Worm (Caenorhabditis elegans) whole organism, L4 larva: Measurements from ENCODE around the gene usp-33.
A peak's percentile ranks its signal among the peaks of the same experiment; 100 is the strongest.

Experiments
- F37D6.2 ChIP-seq: sonication (generic microtip); optimal IDR thresholded peaks from 2 replicates; lab custom pipeline; 2016; ENCODE audit warnings: mild to moderate bottlenecking, missing genetic modification characterization, missing compliant biosample characterization
- F44E2.7 ChIP-seq: fragments of 200-800 bp; sonication (Bioruptor generic); IDR thresholded peaks from 2 replicates; pipeline ENCODE4 v2.1.2; 2022; ENCODE audit warnings: missing genetic modification characterization, missing compliant biosample characterization
- F49E8.2 ChIP-seq: sonication (generic microtip); optimal IDR thresholded peaks from 2 replicates; lab custom pipeline; 2016; ENCODE audit warnings: missing compliant biosample characterization, mild to moderate bottlenecking, missing genetic modification characterization, borderline replicate concordance
- Y105C5A.15 ChIP-seq: fragments of 200-800 bp; sonication (Bioruptor generic); IDR thresholded peaks from 2 replicates; pipeline ENCODE4 v1.3.6; 2022; ENCODE audit warnings: missing genetic modification characterization, missing compliant biosample characterization
- Y48G9A.11 ChIP-seq: fragments of 200-800 bp; sonication (Bioruptor generic); IDR thresholded peaks from 2 replicates; pipeline ENCODE4 v1.3.6; 2022; ENCODE audit warnings: missing genetic modification reagents, missing genetic modification characterization, missing compliant biosample characterization
- Y5F2A.4 ChIP-seq: fragments of 200-800 bp; sonication (Bioruptor generic); optimal IDR thresholded peaks from 2 replicates; lab custom pipeline; 2018; ENCODE audit warnings: mild to moderate bottlenecking, missing genetic modification characterization, missing compliant biosample characterization
- ZK337.2 ChIP-seq: fragments of 200-800 bp; sonication (Bioruptor generic); IDR thresholded peaks from 2 replicates; pipeline ENCODE4 v1.3.6; 2022; ENCODE audit warnings: missing genetic modification reagents, missing genetic modification characterization, missing compliant biosample characterization
- ZK546.5 ChIP-seq, 2 experiments: sonication (generic microtip); optimal IDR thresholded peaks; 2 replicates each; lab custom pipeline; 2017; ENCODE audit warnings: missing biosample characterization in 2 of 2, missing genetic modification characterization in 2 of 2
- aly-2 ChIP-seq: sonication (generic microtip); optimal IDR thresholded peaks from 2 replicates; lab custom pipeline; 2018; ENCODE audit warnings: missing biosample characterization, missing genetic modification characterization
- ceh-32 ChIP-seq: sonication (generic microtip); optimal IDR thresholded peaks from 2 replicates; lab custom pipeline; 2016; ENCODE audit warnings: mild to moderate bottlenecking, missing genetic modification characterization, missing compliant biosample characterization; ENCODE audit not compliant: poor library complexity
- ceh-62 ChIP-seq: sonication (generic microtip); optimal IDR thresholded peaks from 2 replicates; lab custom pipeline; 2017; ENCODE audit warnings: missing biosample characterization, missing genetic modification characterization
- ceh-82 ChIP-seq: sonication (generic microtip); optimal IDR thresholded peaks from 2 replicates; lab custom pipeline; 2017; ENCODE audit warnings: missing biosample characterization, missing genetic modification characterization
- ces-1 ChIP-seq: fragments of 150-350 bp; sonication (generic microtip); optimal IDR thresholded peaks from 4 replicates; lab custom pipeline; 2014; ENCODE audit warnings: missing biosample characterization, missing genetic modification reagents, missing genetic modification characterization
- ctbp-1 ChIP-seq: fragments of 200-800 bp; sonication (Bioruptor generic); IDR thresholded peaks from 2 replicates; pipeline ENCODE4 v1.3.6; 2022; ENCODE audit warnings: missing genetic modification reagents, missing genetic modification characterization, missing compliant biosample characterization
- daf-8 ChIP-seq: fragments of 200-800 bp; sonication (Bioruptor generic); IDR thresholded peaks from 2 replicates; pipeline ENCODE4 v1.3.6; 2022; ENCODE audit warnings: missing genetic modification characterization, missing compliant biosample characterization
- dmd-6 ChIP-seq: fragments of 200-800 bp; sonication (Bioruptor generic); IDR thresholded peaks from 2 replicates; pipeline ENCODE4 v1.3.6; 2022; ENCODE audit warnings: missing genetic modification reagents, missing genetic modification characterization, missing compliant biosample characterization
- dve-1 ChIP-seq: sonication (generic microtip); optimal IDR thresholded peaks from 2 replicates; lab custom pipeline; 2017; ENCODE audit warnings: antibody characterized with exemption, mild to moderate bottlenecking, missing genetic modification characterization, missing compliant biosample characterization; ENCODE audit not compliant: insufficient read depth
- fkh-10 ChIP-seq: fragments of 150-350 bp; optimal IDR thresholded peaks from 2 replicates; lab custom pipeline; 2014; ENCODE audit warnings: missing biosample characterization, missing genetic modification reagents, missing genetic modification characterization
- fos-1 ChIP-seq: fragments of 150-350 bp; optimal IDR thresholded peaks from 2 replicates; lab custom pipeline; 2014; ENCODE audit warnings: missing biosample characterization, missing genetic modification characterization
- hif-1 ChIP-seq, 2 experiments: sonication (generic microtip); optimal IDR thresholded peaks; 2 replicates each; lab custom pipeline; 2016 to 2017; ENCODE audit warnings: missing compliant biosample characterization in 2 of 2, missing genetic modification characterization in 2 of 2, missing genetic modification reagents in 2 of 2, missing genotype in 2 of 2, mild to moderate bottlenecking in 1 of 2
- hlh-11 ChIP-seq: fragments of 200-800 bp; sonication (Bioruptor generic); optimal IDR thresholded peaks from 2 replicates; lab custom pipeline; 2018; ENCODE audit warnings: mild to moderate bottlenecking, missing genetic modification characterization, missing compliant biosample characterization
- hlh-30 ChIP-seq: sonication (generic microtip); optimal IDR thresholded peaks from 2 replicates; lab custom pipeline; 2017; ENCODE audit warnings: antibody characterized with exemption, mild to moderate bottlenecking, missing genetic modification characterization, missing compliant biosample characterization; ENCODE audit not compliant: insufficient read depth
- jun-1 ChIP-seq: fragments of 150-350 bp; optimal IDR thresholded peaks from 2 replicates; lab custom pipeline; 2014; ENCODE audit warnings: missing biosample characterization, missing genetic modification reagents, missing genetic modification characterization
- lin-13 ChIP-seq: fragments of 150-350 bp; optimal IDR thresholded peaks from 2 replicates; lab custom pipeline; 2014; ENCODE audit warnings: missing biosample characterization, missing genetic modification reagents, missing genetic modification characterization
- lin-39 ChIP-seq: fragments of 150-350 bp; optimal IDR thresholded peaks from 2 replicates; lab custom pipeline; 2014; ENCODE audit warnings: missing biosample characterization, missing genetic modification reagents, missing genetic modification characterization
- lir-3 ChIP-seq: sonication (generic microtip); optimal IDR thresholded peaks from 2 replicates; lab custom pipeline; 2016; ENCODE audit warnings: mild to moderate bottlenecking, missing genetic modification characterization, missing compliant biosample characterization
- lsy-2 ChIP-seq, 2 experiments: fragments of 150-350 bp in 1 of 2; sonication (generic microtip) in 1 of 2; optimal IDR thresholded peaks; 2 replicates each; lab custom pipeline; 2014 to 2017; ENCODE audit warnings: missing biosample characterization in 2 of 2, missing genetic modification characterization in 2 of 2
- madf-9 ChIP-seq: fragments of 200-800 bp; sonication (Bioruptor generic); conservative IDR thresholded peaks from 2 replicates; pipeline ENCODE4 v1.3.6; 2022; ENCODE audit warnings: missing genetic modification reagents, missing genetic modification characterization, missing compliant biosample characterization
- mep-1 ChIP-seq: fragments of 150-350 bp; sonication (generic microtip); optimal IDR thresholded peaks from 3 replicates; lab custom pipeline; 2014; ENCODE audit warnings: missing biosample characterization, missing genetic modification characterization
- mes-2 ChIP-seq: sonication (generic microtip); optimal IDR thresholded peaks from 2 replicates; lab custom pipeline; 2016; ENCODE audit warnings: missing genotype, mild to moderate bottlenecking, missing genetic modification characterization, missing compliant biosample characterization; ENCODE audit not compliant: poor library complexity, severe bottlenecking
- mxl-2 ChIP-seq: fragments of 200-800 bp; sonication (Bioruptor generic); conservative IDR thresholded peaks from 2 replicates; pipeline ENCODE4 v1.3.6; 2022; ENCODE audit warnings: missing genetic modification reagents, missing genetic modification characterization, missing compliant biosample characterization
- mxl-3 ChIP-seq: fragments of 200-800 bp; sonication (Bioruptor generic); optimal IDR thresholded peaks from 2 replicates; lab custom pipeline; 2018; ENCODE audit warnings: mild to moderate bottlenecking, missing genetic modification characterization, missing compliant biosample characterization
- nhr-102 ChIP-seq: sonication (generic microtip); optimal IDR thresholded peaks from 2 replicates; lab custom pipeline; 2016; ENCODE audit warnings: mild to moderate bottlenecking, missing genetic modification characterization, moderate library complexity, missing compliant biosample characterization
- nhr-11 ChIP-seq: fragments of 150-350 bp; optimal IDR thresholded peaks from 2 replicates; lab custom pipeline; 2014; ENCODE audit warnings: missing biosample characterization, missing genetic modification characterization
- nhr-237 ChIP-seq: sonication (generic microtip); optimal IDR thresholded peaks from 2 replicates; lab custom pipeline; 2017; ENCODE audit warnings: missing biosample characterization, missing genetic modification characterization
- nhr-42 ChIP-seq: fragments of 200-800 bp; sonication (Bioruptor generic); IDR thresholded peaks from 2 replicates; pipeline ENCODE4 v1.3.6; 2022; ENCODE audit warnings: missing genetic modification characterization, missing compliant biosample characterization
- nhr-6 ChIP-seq: fragments of 150-350 bp; optimal IDR thresholded peaks from 2 replicates; lab custom pipeline; 2014; ENCODE audit warnings: missing biosample characterization, missing genetic modification characterization
- nhr-77 ChIP-seq: fragments of 150-350 bp; optimal IDR thresholded peaks from 2 replicates; lab custom pipeline; 2014; ENCODE audit warnings: missing biosample characterization, missing genetic modification characterization
- php-3 ChIP-seq: fragments of 200-800 bp; sonication (Bioruptor generic); IDR thresholded peaks from 2 replicates; pipeline ENCODE4 v1.3.6; 2022; ENCODE audit warnings: missing genetic modification reagents, missing genetic modification characterization, missing compliant biosample characterization
- sdz-12 ChIP-seq: fragments of 200-800 bp; sonication (Bioruptor generic); optimal IDR thresholded peaks from 2 replicates; lab custom pipeline; 2018; ENCODE audit warnings: mild to moderate bottlenecking, missing genetic modification characterization, missing compliant biosample characterization
- set-16 ChIP-seq: fragments of 200-800 bp; sonication (Bioruptor generic); IDR thresholded peaks from 2 replicates; pipeline ENCODE4 v1.3.6; 2022; ENCODE audit warnings: missing genetic modification reagents, missing genetic modification characterization, missing compliant biosample characterization
- skn-1 ChIP-seq: fragments of 150-350 bp; optimal IDR thresholded peaks from 2 replicates; lab custom pipeline; 2014; ENCODE audit warnings: missing biosample characterization, missing genetic modification characterization
- tag-97 ChIP-seq: fragments of 200-800 bp; sonication (Bioruptor generic); IDR thresholded peaks from 2 replicates; pipeline ENCODE4 v1.3.6; 2022; ENCODE audit warnings: missing genetic modification characterization, missing compliant biosample characterization
- unc-130 ChIP-seq: sonication (generic microtip); optimal IDR thresholded peaks from 2 replicates; lab custom pipeline; 2016; ENCODE audit warnings: missing genetic modification reagents, missing genetic modification characterization, missing compliant biosample characterization
- unc-39 ChIP-seq: sonication (generic microtip); optimal IDR thresholded peaks from 2 replicates; lab custom pipeline; 2017; ENCODE audit warnings: missing biosample characterization, missing genetic modification characterization
- unc-62 ChIP-seq, 3 experiments: fragments of 150-350 bp in 1 of 3; sonication (generic microtip); optimal IDR thresholded peaks in 2 of 3; peaks in 1 of 3; 1 replicate in 1 of 3; 2 replicates in 2 of 3; lab custom pipeline; 2014 to 2017; ENCODE audit warnings: missing biosample characterization in 3 of 3, missing genetic modification characterization in 3 of 3, missing genetic modification reagents in 3 of 3, missing genotype in 1 of 3
- vab-7 ChIP-seq: fragments of 200-800 bp; sonication (Bioruptor generic); IDR thresholded peaks from 2 replicates; pipeline ENCODE4 v1.3.6; 2022; ENCODE audit warnings: missing genetic modification reagents, missing genetic modification characterization, missing compliant biosample characterization
- zag-1 ChIP-seq: fragments of 150-350 bp; optimal IDR thresholded peaks from 2 replicates; lab custom pipeline; 2014; ENCODE audit warnings: missing biosample characterization, missing genetic modification characterization
- zfp-3 ChIP-seq: fragments of 200-800 bp; sonication (Bioruptor generic); conservative IDR thresholded peaks from 2 replicates; pipeline ENCODE4 v1.3.6; 2022; ENCODE audit warnings: missing genetic modification reagents, missing genetic modification characterization, missing compliant biosample characterization

Gene usp-33

DNA sequence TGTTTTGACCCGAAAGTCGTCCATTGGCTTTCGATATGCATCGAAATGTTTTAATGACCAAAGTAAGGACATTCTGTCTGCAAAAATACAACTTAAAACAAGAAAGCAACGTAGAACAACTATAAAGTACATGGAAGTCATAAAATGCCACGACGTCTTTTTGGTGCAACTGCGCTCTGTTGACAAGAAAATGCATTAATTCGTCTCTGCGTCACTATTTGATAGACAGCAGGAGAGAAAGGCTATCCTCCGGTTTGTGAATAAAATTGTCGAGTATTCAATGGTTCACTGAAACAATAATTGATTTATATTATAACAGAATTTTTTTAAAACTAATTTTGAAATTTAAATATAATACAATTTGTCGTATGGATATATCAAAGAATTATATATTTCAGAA lies 25.3 kb downstream of the usp-33 start, which contains the start of gene ergi-3 (continued):
- TF ChIP-seq skn-1 (tag; lab: Kevin White, UChicago) (no peak), hlh-30 (tag; lab: Kevin White, UChicago) (peak; percentile 45), unc-39 (tag; lab: Kevin White, UChicago) (no peak), ceh-32 (tag; lab: Kevin White, UChicago) (no peak), nhr-77 (peak; percentile 66), Y48G9A.11 (GFP tag; lab: Robert Waterston, UW) (no peak), mes-2 (tag; lab: Kevin White, UChicago) (peak; percentile 79), ces-1 (GFP tag; lab: Kevin White, UChicago) (peak; percentile 25), set-16 (GFP tag; lab: Robert Waterston, UW) (no peak), mep-1 (peak; percentile 84), hlh-11 (tag; lab: Kevin White, UChicago) (peak; percentile 59), lsy-2 (tag; optimal IDR thresholded peaks at IDR 0.05; lab: Kevin White, UChicago) (peak in 1 of 2 experiments; percentile 83), nhr-102 (tag; lab: Kevin White, UChicago) (no peak), dmd-6 (peak; percentile 61), nhr-237 (tag; lab: Kevin White, UChicago) (no peak), dve-1 (tag; lab: Kevin White, UChicago) (peak; percentile 81), Y105C5A.15 (GFP tag; lab: Robert Waterston, UW) (no peak), mxl-3 (peak; percentile 41), php-3 (no peak), unc-130 (no peak), hif-1 (tag; optimal IDR thresholded peaks at IDR 0.05; lab: Kevin White, UChicago) (peak in 1 of 2 experiments; percentile 15), lin-13 (GFP tag; lab: Kevin White, UChicago) (peak; percentile 55), ZK337.2 (GFP tag; lab: Robert Waterston, UW) (no peak), daf-8 (GFP tag; lab: Robert Waterston, UW) (no peak), zfp-3 (GFP tag; lab: Robert Waterston, UW) (no peak), vab-7 (GFP tag; lab: Robert Waterston, UW) (no peak), madf-9 (GFP tag; lab: Robert Waterston, UW) (no peak), F37D6.2 (tag; lab: Kevin White, UChicago) (no peak), nhr-11 (tag; lab: Kevin White, UChicago) (peak; percentile 3), nhr-6 (tag; lab: Kevin White, UChicago) (peak; percentile 68), zag-1 (no peak)

DNA sequence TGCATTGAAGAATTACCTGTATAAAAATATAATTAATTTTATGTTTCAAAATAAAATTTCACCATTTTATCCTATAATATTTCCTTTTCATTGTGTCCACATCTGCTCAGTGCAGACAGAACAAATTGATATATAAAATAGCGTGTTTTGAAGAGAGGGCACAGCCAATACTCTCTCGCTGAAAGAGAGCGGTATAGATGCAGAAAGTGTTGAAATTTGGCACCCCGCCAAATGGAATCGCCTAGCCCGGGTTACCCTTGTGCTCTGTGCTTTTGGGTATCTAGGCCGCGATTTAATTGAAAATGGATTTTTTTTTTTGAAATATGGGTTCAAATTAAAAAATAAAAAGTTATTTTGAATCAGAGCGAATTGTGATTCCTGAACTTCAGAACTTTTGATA lies 26.0 kb downstream of the usp-33 start:
- TF ChIP-seq ZK546.5 (tag; optimal IDR thresholded peaks at IDR 0.05; lab: Kevin White, UChicago) (no peak), nhr-42 (GFP tag; lab: Robert Waterston, UW) (no peak), tag-97 (GFP tag; lab: Robert Waterston, UW) (no peak), lin-39 (tag; lab: Kevin White, UChicago) (no peak), fkh-10 (no peak), jun-1 (tag; lab: Kevin White, UChicago) (no peak), sdz-12 (GFP tag; lab: Kevin White, UChicago) (no peak), mes-2 (tag; lab: Kevin White, UChicago) (peak; percentile 40), lir-3 (no peak), F44E2.7 (GFP tag; lab: Robert Waterston, UW) (no peak), ceh-32 (tag; lab: Kevin White, UChicago) (no peak), Y5F2A.4 (GFP tag; lab: Kevin White, UChicago) (no peak), hlh-30 (tag; lab: Kevin White, UChicago) (peak; percentile 3), ceh-62 (tag; lab: Kevin White, UChicago) (no peak), hlh-11 (tag; lab: Kevin White, UChicago) (peak; percentile 35), unc-62 (GFP tag; optimal IDR thresholded peaks at IDR 0.05 in 1 of 2; lab: Kevin White, UChicago) (no peak), unc-62 (tag; optimal IDR thresholded peaks at IDR 0.05; lab: Kevin White, UChicago) (no peak), madf-9 (GFP tag; lab: Robert Waterston, UW) (no peak), dve-1 (tag; lab: Kevin White, UChicago) (peak; percentile 58), mxl-2 (GFP tag; lab: Robert Waterston, UW) (no peak), fos-1 (tag; lab: Kevin White, UChicago) (no peak), hif-1 (tag; optimal IDR thresholded peaks at IDR 0.05; lab: Kevin White, UChicago) (no peak), skn-1 (tag; lab: Kevin White, UChicago) (no peak), ctbp-1 (GFP tag; lab: Robert Waterston, UW) (no peak), F49E8.2 (tag; lab: Kevin White, UChicago) (no peak), ceh-82 (tag; lab: Kevin White, UChicago) (no peak), aly-2 (tag; lab: Kevin White, UChicago) (no peak)
